Worm (Caenorhabditis elegans): ENCODE results near the gene ZK1248.17.
"Not testable (repeated sequence)": the region's sequence is repeated elsewhere in the genome, so short reads cannot be mapped to it uniquely, and the experiment has no call there.

The ZK1248.17 gene

DNA sequence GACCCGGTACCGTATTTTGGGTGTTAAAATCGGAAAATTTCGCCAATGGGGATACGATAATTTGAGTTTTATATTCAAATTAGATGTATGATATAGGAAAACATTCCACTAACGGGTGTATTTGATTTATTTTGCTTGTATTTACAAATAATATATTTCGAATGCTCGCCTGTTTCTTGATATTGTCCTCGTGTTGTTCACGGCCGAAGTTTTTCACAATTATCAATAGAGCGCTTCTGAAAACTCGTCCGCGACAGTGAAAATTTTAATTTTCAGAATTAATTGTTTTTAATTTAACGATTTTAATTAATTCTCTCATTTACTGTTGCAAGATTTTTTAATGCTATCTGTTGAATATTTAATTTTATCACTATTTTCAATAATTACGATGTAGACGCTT lies 25.7 kb downstream of the ZK1248.17 start (continued):
- TF ChIP-seq lin-54 (GFP tag; optimal IDR thresholded peaks at IDR 0.05) (peak; percentile 15), egl-18 (GFP tag; IDR thresholded peaks at IDR 0.05) (no peak), Y79H2A.3 (GFP tag; conservative IDR thresholded peaks at IDR 0.05) (no peak), mel-28 (tag; optimal IDR thresholded peaks at IDR 0.05; ENCODE audit: borderline replicate concordance) (no peak), unc-130 (GFP tag; optimal IDR thresholded peaks at IDR 0.05) (peak; percentile 9), Y56A3A.18 (GFP tag; IDR thresholded peaks at IDR 0.05) (no peak), hmg-1.2 (GFP tag; IDR thresholded peaks at IDR 0.05) (peak; percentile 21; the same call in 1 of the 2 replicates), tbp1 (GFP tag; optimal IDR thresholded peaks at IDR 0.05) (peak; percentile 20), rcor-1 (GFP tag; IDR thresholded peaks at IDR 0.05) (peak; percentile 68), ceh-100 (GFP tag; IDR thresholded peaks at IDR 0.05) (peak; percentile 69), sdz-38 (tag; optimal IDR thresholded peaks at IDR 0.05) (no peak), madf-8 (GFP tag; conservative IDR thresholded peaks at IDR 0.05) (peak; percentile 39; the same call in 1 of the 2 replicates), lsl-1 (GFP tag; optimal IDR thresholded peaks at IDR 0.05) (peak; percentile 58), ets-4 (GFP tag; optimal IDR thresholded peaks at IDR 0.05) (no peak), tbx-9 (tag; optimal IDR thresholded peaks at IDR 0.05; ENCODE audit: borderline replicate concordance) (no peak), ztf-28 (GFP tag; IDR thresholded peaks at IDR 0.05) (0 out of 2 replicates have a peak, but pooled peaks have one; percentile 61), let-526 (GFP tag; IDR thresholded peaks at IDR 0.05) (0 out of 2 replicates have a peak, but pooled peaks have one; percentile 14), ZK185.1 (tag; optimal IDR thresholded peaks at IDR 0.05; ENCODE audit: poor library complexity, severe bottlenecking) (peak; percentile 34), ccch-3 (GFP tag; optimal IDR thresholded peaks at IDR 0.05) (no peak), pbrm-1 (GFP tag; IDR thresholded peaks at IDR 0.05) (0 out of 2 replicates have a peak, but pooled peaks have one; percentile 41), ceh-27 (GFP tag; optimal IDR thresholded peaks at IDR 0.05) (peak; percentile 29), nfya-1 (tag; optimal IDR thresholded peaks at IDR 0.05; ENCODE audit: borderline replicate concordance, insufficient read depth) (no peak), madf-6 (GFP tag; IDR thresholded peaks at IDR 0.05) (peak; percentile 53), athp-1 (tag; optimal IDR thresholded peaks at IDR 0.05) (no peak), attf-6 (GFP tag; IDR thresholded peaks at IDR 0.05) (0 out of 2 replicates have a peak, but pooled peaks have one; percentile 35)

ce11 chrII:5818298-5818697 lies 27.0 kb downstream of the ZK1248.17 start, which contains the start of gene ZK1248.4:
TSS of gene ZK1248.4 (plus strand) at chrII:5818598.
- no peak for TF ChIP-seq T07F8.4 (tag; optimal IDR thresholded peaks at IDR 0.05)

DNA sequence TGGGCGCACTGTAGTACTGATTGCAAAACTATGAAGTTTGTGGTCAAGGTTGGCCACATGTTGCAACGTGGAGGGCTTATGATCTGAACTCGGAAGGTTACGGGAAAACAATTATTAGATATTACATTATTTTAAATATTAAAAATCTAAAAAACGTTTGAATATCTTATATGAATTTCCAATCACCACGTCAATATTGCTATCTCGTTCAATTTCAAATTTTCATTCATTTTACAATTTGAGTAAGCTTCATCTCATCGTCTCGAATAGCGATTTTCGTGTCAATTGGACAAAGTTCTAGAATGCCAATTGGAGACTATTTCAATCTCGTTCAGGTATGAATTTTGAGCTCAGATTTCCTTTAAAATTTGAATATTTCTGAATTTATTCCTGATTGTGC lies 29.0 kb downstream of the ZK1248.17 start, which contains the start of gene ZK1248.20:
Gene ZK1248.20, plus strand, starts transcription at position 301 of the 400 bp plus-strand sequence.
- TF ChIP-seq hmg-1.2 (GFP tag; IDR thresholded peaks at IDR 0.05) (no peak), ceh-27 (GFP tag; optimal IDR thresholded peaks at IDR 0.05) (no peak), nhr-179 (tag; optimal IDR thresholded peaks at IDR 0.05) (no peak), F57C9.4 (tag; optimal IDR thresholded peaks at IDR 0.05) (no peak)

- not testable (repeated sequence) for TF ChIP-seq Y95B8A.8 (GFP tag; IDR thresholded peaks at IDR 0.05); dpff-1 (tag; optimal IDR thresholded peaks at IDR 0.05); madf-3 (GFP tag; IDR thresholded peaks at IDR 0.05)
These were observed 30.0 kb downstream of the ZK1248.17 start, which contains the start of gene wago-5 for ce11 chrII:5815382-5815781. TSS of gene wago-5 (minus strand) at chrII:5815482.

ce11 chrII:5810230-5810629 lies 35.1 kb downstream of the ZK1248.17 start, which contains the start of the genes msp-64 and ZK1248.5:
TSS of gene msp-64 (minus strand) at chrII:5810330.
TSS of gene ZK1248.5 (plus strand) at chrII:5810514.
- TF ChIP-seq rcor-1 (GFP tag; IDR thresholded peaks at IDR 0.05) (no peak), F57A8.1 (GFP tag; optimal IDR thresholded peaks at IDR 0.05) (no peak), atf-7 (tag; optimal IDR thresholded peaks at IDR 0.05) (no peak), attf-3 (GFP tag; conservative IDR thresholded peaks at IDR 0.05) (no peak), ceh-27 (GFP tag; optimal IDR thresholded peaks at IDR 0.05) (no peak), F55B11.4 (tag; optimal IDR thresholded peaks at IDR 0.05; ENCODE audit: borderline replicate concordance, insufficient read depth) (no peak), B0019.2 (GFP tag; conservative IDR thresholded peaks at IDR 0.05) (no peak), B0336.3 (GFP tag; IDR thresholded peaks at IDR 0.05) (no peak), rpc-1 (optimal IDR thresholded peaks at IDR 0.05) (no peak), rpc-1 (tag; optimal IDR thresholded peaks at IDR 0.05) (no peak), dox-1 (GFP tag; IDR thresholded peaks at IDR 0.05) (no peak), bed-1 (GFP tag; IDR thresholded peaks at IDR 0.05) (no peak), die-1 (tag; optimal IDR thresholded peaks at IDR 0.05) (no peak), egrh-3 (GFP tag; IDR thresholded peaks at IDR 0.05) (no peak)
